Worm (Caenorhabditis elegans): ENCODE results near the gene F18E2.15.

- TF ChIP-seq ZK337.2 (GFP tag; IDR thresholded peaks at IDR 0.05), result no peak
- TF ChIP-seq lin-39 (tag; optimal IDR thresholded peaks at IDR 0.05), result no peak
- no peak for TF ChIP-seq T26A8.4 (GFP tag; IDR thresholded peaks at IDR 0.05)
- TF ChIP-seq mdl-1 (tag; optimal IDR thresholded peaks at IDR 0.05), result no peak
- TF ChIP-seq lir-3 (tag; optimal IDR thresholded peaks at IDR 0.05), result no peak
- TF ChIP-seq unc-62 (GFP tag; optimal IDR thresholded peaks at IDR 0.05 in 1 of 2), result no peak
- no peak for TF ChIP-seq unc-62 (tag; optimal IDR thresholded peaks at IDR 0.05)
- TF ChIP-seq skn-1 (tag; optimal IDR thresholded peaks at IDR 0.05), result no peak
- no peak for TF ChIP-seq jun-1 (tag; optimal IDR thresholded peaks at IDR 0.05)
- no peak for TF ChIP-seq F49E8.2 (tag; optimal IDR thresholded peaks at IDR 0.05; ENCODE audit: borderline replicate concordance)
- no peak for TF ChIP-seq lin-13 (GFP tag; optimal IDR thresholded peaks at IDR 0.05)
- no peak for TF ChIP-seq ztf-11 (tag; optimal IDR thresholded peaks at IDR 0.05)
- no peak for TF ChIP-seq F26F4.8 (GFP tag; conservative IDR thresholded peaks at IDR 0.05)
- no peak for TF ChIP-seq fkh-10 (GFP tag; optimal IDR thresholded peaks at IDR 0.05)
- no peak for TF ChIP-seq nhr-102 (tag; optimal IDR thresholded peaks at IDR 0.05)
Measured at ce11 chrV:12803274-12803673, 42.5 kb upstream of the F18E2.15 start, which contains the start of gene srbc-45.
